Fruit fly (Drosophila melanogaster) whole organism, embryonic: ENCODE data around the gene fkh.
A peak's percentile ranks its signal among the peaks of the same experiment; 100 is the strongest.

Source experiments
- Atf3 ChIP-seq: fragments of 200-800 bp; sonication (Bioruptor generic); optimal IDR thresholded peaks from 3 replicates; lab custom pipeline; 2016; ENCODE audit warnings: missing biosample characterization, missing genetic modification characterization
- B-H2 ChIP-seq: fragments of 200-800 bp; sonication (Bioruptor generic); optimal IDR thresholded peaks from 2 replicates; lab custom pipeline; 2018; ENCODE audit warnings: missing biosample characterization, mild to moderate bottlenecking, missing genetic modification characterization
- Bdp1 ChIP-seq: fragments of 200-800 bp; sonication (Bioruptor generic); optimal IDR thresholded peaks from 3 replicates; lab custom pipeline; 2016; ENCODE audit warnings: missing biosample characterization, missing genetic modification characterization
- CG10147 ChIP-seq: fragments of 200-800 bp; sonication (Bioruptor generic); optimal IDR thresholded peaks from 2 replicates; lab custom pipeline; 2019; ENCODE audit warnings: missing biosample characterization, mild to moderate bottlenecking, missing genetic modification characterization, moderate library complexity
- CG10267 ChIP-seq: fragments of 200-800 bp; sonication (Bioruptor generic); optimal IDR thresholded peaks from 2 replicates; lab custom pipeline; 2018; ENCODE audit warnings: missing biosample characterization, mild to moderate bottlenecking, missing genetic modification characterization, moderate library complexity
- CG10274 ChIP-seq: fragments of 200-800 bp; sonication (Bioruptor generic); optimal IDR thresholded peaks from 3 replicates; lab custom pipeline; 2017; ENCODE audit warnings: missing biosample characterization, mild to moderate bottlenecking, missing genetic modification characterization
- CG10654 ChIP-seq: fragments of 200-800 bp; sonication (Bioruptor generic); optimal IDR thresholded peaks from 2 replicates; lab custom pipeline; 2016; ENCODE audit warnings: missing biosample characterization, missing genetic modification characterization
- CG11504 ChIP-seq: fragments of 200-800 bp; sonication (Bioruptor generic); optimal IDR thresholded peaks from 3 replicates; lab custom pipeline; 2019; ENCODE audit warnings: missing biosample characterization, mild to moderate bottlenecking, missing genetic modification characterization, moderate library complexity
- CG11696 ChIP-seq: fragments of 200-800 bp; sonication (Bioruptor generic); IDR thresholded peaks from 2 replicates; pipeline ENCODE4 v1.3.6; 2022; ENCODE audit warnings: missing biosample characterization, missing genetic modification characterization
- CG12769 ChIP-seq: fragments of 200-800 bp; sonication (Bioruptor generic); optimal IDR thresholded peaks from 2 replicates; lab custom pipeline; 2019; ENCODE audit warnings: missing biosample characterization, mild to moderate bottlenecking, missing genetic modification characterization, moderate library complexity
- CG1647 ChIP-seq: fragments of 200-800 bp; sonication (Bioruptor generic); optimal IDR thresholded peaks from 3 replicates; lab custom pipeline; 2016; ENCODE audit warnings: missing biosample characterization, missing genetic modification characterization
- CG17359 ChIP-seq: fragments of 200-800 bp; sonication (Bioruptor generic); optimal IDR thresholded peaks from 3 replicates; lab custom pipeline; 2018; ENCODE audit warnings: missing biosample characterization, mild to moderate bottlenecking, missing genetic modification characterization, moderate library complexity
- CG17912 ChIP-seq: fragments of 200-800 bp; sonication (Bioruptor generic); optimal IDR thresholded peaks from 2 replicates; lab custom pipeline; 2018; ENCODE audit warnings: missing biosample characterization, mild to moderate bottlenecking, missing genetic modification characterization
- CG18262 ChIP-seq: fragments of 200-800 bp; optimal IDR thresholded peaks from 3 replicates; lab custom pipeline; 2019; ENCODE audit warnings: missing biosample characterization, mild to moderate bottlenecking, missing genetic modification characterization, moderate library complexity
- CG2129 ChIP-seq: fragments of 200-800 bp; sonication (Bioruptor generic); IDR thresholded peaks from 2 replicates; pipeline ENCODE4 v1.3.6; 2022; ENCODE audit warnings: missing biosample characterization, missing genetic modification characterization; ENCODE audit not compliant: partially characterized antibody
- CG2202 ChIP-seq: fragments of 200-800 bp; sonication (Bioruptor generic); optimal IDR thresholded peaks from 2 replicates; lab custom pipeline; 2018; ENCODE audit warnings: missing biosample characterization, mild to moderate bottlenecking, missing genetic modification characterization
- CG31365 ChIP-seq: fragments of 200-800 bp; sonication (Bioruptor generic); optimal IDR thresholded peaks from 2 replicates; lab custom pipeline; 2018; ENCODE audit warnings: missing biosample characterization, mild to moderate bottlenecking, missing genetic modification characterization
- CG3995 ChIP-seq: fragments of 200-800 bp; sonication (Bioruptor generic); optimal IDR thresholded peaks from 3 replicates; lab custom pipeline; 2016; ENCODE audit warnings: missing biosample characterization, missing genetic modification characterization
- CG5180 ChIP-seq: fragments of 200-800 bp; sonication (Bioruptor generic); optimal IDR thresholded peaks from 3 replicates; lab custom pipeline; 2017; ENCODE audit warnings: missing biosample characterization, missing genetic modification characterization, mild to moderate bottlenecking, moderate library complexity, missing genetic modification reagents
- CG6654 ChIP-seq: fragments of 200-800 bp; sonication (Bioruptor generic); optimal IDR thresholded peaks from 2 replicates; lab custom pipeline; 2017; ENCODE audit warnings: missing biosample characterization, mild to moderate bottlenecking, missing genetic modification characterization
- CG6765 ChIP-seq: fragments of 200-800 bp; sonication (Bioruptor generic); optimal IDR thresholded peaks from 3 replicates; lab custom pipeline; 2017; ENCODE audit warnings: missing biosample characterization, mild to moderate bottlenecking, missing genetic modification characterization
- CG8478 ChIP-seq: fragments of >200 bp; optimal IDR thresholded peaks from 2 replicates; lab custom pipeline; 2018
- Camta ChIP-seq: fragments of 200-800 bp; sonication (Bioruptor generic); optimal IDR thresholded peaks from 2 replicates; lab custom pipeline; 2016; ENCODE audit warnings: missing biosample characterization, missing genetic modification characterization
- D ChIP-seq, 2 experiments: fragments of 200-800 bp in 1 of 2; fragments of >200 bp in 1 of 2; sonication (Bioruptor generic) in 1 of 2; optimal IDR thresholded peaks; 2 replicates in 1 of 2; 3 replicates in 1 of 2; lab custom pipeline; 2017; ENCODE audit warnings: mild to moderate bottlenecking in 1 of 2, missing biosample characterization in 1 of 2, missing genetic modification characterization in 1 of 2, missing genetic modification reagents in 1 of 2
- Dip2 ChIP-seq: fragments of 200-800 bp; sonication (Bioruptor generic); IDR thresholded peaks from 2 replicates; pipeline ENCODE4 v1.3.6; 2022; ENCODE audit warnings: missing biosample characterization, missing genetic modification characterization
- Eip74EF ChIP-seq, 2 experiments: fragments of 200-800 bp in 1 of 2; fragments of >200 bp in 1 of 2; sonication (Bioruptor generic) in 1 of 2; optimal IDR thresholded peaks; 2 replicates each; lab custom pipeline; 2017 to 2019; ENCODE audit warnings: missing biosample characterization in 2 of 2, missing genetic modification characterization in 2 of 2, mild to moderate bottlenecking in 1 of 2, moderate library complexity in 1 of 2
- Ets97D ChIP-seq: fragments of 200-800 bp; sonication (Bioruptor generic); optimal IDR thresholded peaks from 3 replicates; lab custom pipeline; 2016; ENCODE audit warnings: missing biosample characterization, missing genetic modification characterization
- H15 ChIP-seq: fragments of 200-800 bp; sonication (Bioruptor generic); IDR thresholded peaks from 3 replicates; pipeline ENCODE4 v1.3.6; 2022; ENCODE audit warnings: missing biosample characterization, missing genetic modification characterization
- Hand ChIP-seq: fragments of 200-800 bp; sonication (Bioruptor generic); optimal IDR thresholded peaks from 2 replicates; lab custom pipeline; 2017; ENCODE audit warnings: mild to moderate bottlenecking, missing biosample characterization, missing genetic modification reagents, missing genetic modification characterization
- Hey ChIP-seq: fragments of 200-800 bp; sonication (Bioruptor generic); optimal IDR thresholded peaks from 3 replicates; lab custom pipeline; 2018; ENCODE audit warnings: missing biosample characterization, mild to moderate bottlenecking, missing genetic modification characterization
- Neu2 ChIP-seq: fragments of 200-800 bp; sonication (Bioruptor generic); optimal IDR thresholded peaks from 3 replicates; lab custom pipeline; 2016; ENCODE audit warnings: missing biosample characterization, missing genetic modification characterization, borderline replicate concordance
- Optix ChIP-seq: fragments of 200-800 bp; sonication (Bioruptor generic); IDR thresholded peaks from 3 replicates; pipeline ENCODE4 v1.3.6; 2022; ENCODE audit warnings: missing biosample characterization, missing genetic modification characterization
- Sox102F ChIP-seq: fragments of 200-800 bp; sonication (Bioruptor generic); optimal IDR thresholded peaks from 2 replicates; lab custom pipeline; 2018; ENCODE audit warnings: missing biosample characterization, mild to moderate bottlenecking, missing genetic modification characterization, moderate library complexity
- Spps ChIP-seq: fragments of 200-800 bp; sonication (Bioruptor generic); optimal IDR thresholded peaks from 2 replicates; lab custom pipeline; 2018; ENCODE audit warnings: missing biosample characterization, mild to moderate bottlenecking, missing genetic modification characterization
- Xrp1 ChIP-seq: fragments of 200-800 bp; sonication (Bioruptor generic); IDR thresholded peaks from 2 replicates; pipeline ENCODE4 v1.3.6; 2022; ENCODE audit warnings: missing biosample characterization, missing genetic modification characterization
- chinmo ChIP-seq: fragments of 200-800 bp; sonication (Bioruptor generic); IDR thresholded peaks from 4 replicates; pipeline ENCODE4 v1.3.6; 2022; ENCODE audit warnings: missing biosample characterization, missing genetic modification characterization; ENCODE audit not compliant: partially characterized antibody
- crp ChIP-seq, 2 experiments: fragments of 200-800 bp; sonication (Bioruptor generic); optimal IDR thresholded peaks; 2 replicates in 1 of 2; 3 replicates in 1 of 2; lab custom pipeline; 2017; ENCODE audit warnings: missing biosample characterization in 2 of 2, missing genetic modification characterization in 2 of 2, mild to moderate bottlenecking in 1 of 2, moderate library complexity in 1 of 2
- dmrt11E ChIP-seq: fragments of 200-800 bp; sonication (Bioruptor generic); optimal IDR thresholded peaks from 3 replicates; lab custom pipeline; 2018; ENCODE audit warnings: missing biosample characterization, mild to moderate bottlenecking, missing genetic modification characterization, moderate library complexity
- eve ChIP-seq, 2 experiments: fragments of >200 bp; optimal IDR thresholded peaks; 2 replicates each; lab custom pipeline; 2017; ENCODE audit warnings: missing biosample characterization in 2 of 2, missing genetic modification characterization in 2 of 2
- fd3F ChIP-seq: fragments of 200-800 bp; sonication (Bioruptor generic); optimal IDR thresholded peaks from 2 replicates; lab custom pipeline; 2018; ENCODE audit warnings: missing biosample characterization, mild to moderate bottlenecking, missing genetic modification characterization, moderate library complexity
- lab ChIP-seq: fragments of 200-800 bp; sonication (Bioruptor generic); optimal IDR thresholded peaks from 3 replicates; lab custom pipeline; 2017; ENCODE audit warnings: missing biosample characterization, missing genetic modification characterization, mild to moderate bottlenecking, moderate library complexity, missing genetic modification reagents
- mam ChIP-seq: fragments of 200-800 bp; sonication (Bioruptor generic); optimal IDR thresholded peaks from 3 replicates; lab custom pipeline; 2016; ENCODE audit warnings: missing biosample characterization, missing genetic modification characterization
- nom ChIP-seq: fragments of 200-800 bp; sonication (Bioruptor generic); optimal IDR thresholded peaks from 2 replicates; lab custom pipeline; 2017; ENCODE audit warnings: missing biosample characterization, missing genetic modification characterization, mild to moderate bottlenecking, moderate library complexity, missing genetic modification reagents
- pnt ChIP-seq: fragments of 200-800 bp; sonication (Bioruptor generic); optimal IDR thresholded peaks from 3 replicates; lab custom pipeline; 2016; ENCODE audit warnings: missing biosample characterization, missing genetic modification characterization
- sens-2 ChIP-seq: fragments of 200-800 bp; sonication (Bioruptor generic); IDR thresholded peaks from 2 replicates; pipeline ENCODE4 v1.3.6; 2022; ENCODE audit warnings: missing biosample characterization, missing genetic modification characterization
- sqz ChIP-seq: fragments of 200-800 bp; sonication (Bioruptor generic); optimal IDR thresholded peaks from 3 replicates; lab custom pipeline; 2018; ENCODE audit warnings: missing biosample characterization, mild to moderate bottlenecking, missing genetic modification characterization
- sr ChIP-seq: fragments of 200-800 bp; sonication (Bioruptor generic); IDR thresholded peaks from 3 replicates; pipeline ENCODE4 v1.3.6; 2022; ENCODE audit warnings: missing biosample characterization, missing genetic modification characterization
- stc ChIP-seq: fragments of 200-800 bp; sonication (Bioruptor generic); IDR thresholded peaks from 2 replicates; pipeline ENCODE4 v1.3.6; 2022; ENCODE audit warnings: missing biosample characterization, missing genetic modification characterization
- vfl ChIP-seq: fragments of 200-800 bp; sonication (Bioruptor generic); optimal IDR thresholded peaks from 2 replicates; lab custom pipeline; 2016; ENCODE audit warnings: missing biosample characterization, missing genetic modification characterization
- zen2 ChIP-seq: fragments of 200-800 bp; sonication (Bioruptor generic); IDR thresholded peaks from 3 replicates; pipeline ENCODE4 v1.3.6; 2022; ENCODE audit warnings: missing biosample characterization, missing genetic modification characterization; ENCODE audit not compliant: partially characterized antibody

fkh gene

dm6 chr3R:28552249-28552648, 32.8 kb downstream of the fkh start (continued):
- TF ChIP-seq lab (GFP tag; lab: Kevin White, UChicago) (peak; percentile 38), CG18262 (no peak), CG3995 (GFP tag; lab: Kevin White, UChicago) (no peak), chinmo (GFP tag; lab: Robert Waterston, UW) (no peak), sqz (GFP tag; lab: Kevin White, UChicago) (no peak), vfl (GFP tag; lab: Kevin White, UChicago) (no peak), Atf3 (no peak), CG17912 (no peak), CG6765 (GFP tag; lab: Kevin White, UChicago) (no peak), crp (GFP tag; optimal IDR thresholded peaks at IDR 0.05; lab: Kevin White, UChicago) (no peak), Camta (no peak), mam (GFP tag; lab: Kevin White, UChicago) (no peak), Ets97D (GFP tag; lab: Kevin White, UChicago) (no peak), Xrp1 (peak; percentile 44), CG10274 (no peak), B-H2 (GFP tag; lab: Kevin White, UChicago) (no peak), D (optimal IDR thresholded peaks at IDR 0.05; lab: Kevin White, UChicago) (no peak), D (GFP tag; optimal IDR thresholded peaks at IDR 0.05; lab: Kevin White, UChicago) (peak; percentile 25), CG11504 (no peak), CG11696 (GFP tag; lab: Robert Waterston, UW) (no peak), Spps (tag; lab: Kevin White, UChicago) (no peak), Optix (GFP tag; lab: Robert Waterston, UW) (no peak), CG2129 (no peak), Bdp1 (GFP tag; lab: Kevin White, UChicago) (no peak), Dip2 (GFP tag; lab: Robert Waterston, UW) (no peak), CG17359 (tag; lab: Kevin White, UChicago) (no peak), CG12769 (tag; lab: Kevin White, UChicago) (no peak), eve (GFP tag; optimal IDR thresholded peaks at IDR 0.05; lab: Kevin White, UChicago) (no peak), CG2202 (tag; lab: Kevin White, UChicago) (peak; percentile 50), CG10267 (no peak), CG10654 (GFP tag; lab: Kevin White, UChicago) (no peak), CG1647 (no peak), CG10147 (GFP tag; lab: Kevin White, UChicago) (no peak), Hand (GFP tag; lab: Kevin White, UChicago) (no peak), zen2 (no peak), CG8478 (lab: Kevin White, UChicago) (no peak), Hey (no peak), CG31365 (tag; lab: Kevin White, UChicago) (no peak), sens-2 (GFP tag; lab: Robert Waterston, UW) (no peak), sr (GFP tag; lab: Robert Waterston, UW) (0 out of 3 replicates have a peak, but pooled peaks have one; percentile 20), pnt (GFP tag; lab: Kevin White, UChicago) (no peak), nom (no peak), H15 (GFP tag; lab: Robert Waterston, UW) (no peak), fd3F (GFP tag; lab: Kevin White, UChicago) (no peak), stc (no peak), Neu2 (no peak), Eip74EF (GFP tag; optimal IDR thresholded peaks at IDR 0.05; lab: Kevin White, UChicago) (no peak), CG5180 (GFP tag; lab: Kevin White, UChicago) (no peak), dmrt11E (tag; lab: Kevin White, UChicago) (peak; percentile 26), CG6654 (no peak), Sox102F (GFP tag; lab: Kevin White, UChicago) (no peak)
